Fruit fly (Drosophila melanogaster) whole organism, larva: Measurements from ENCODE around the gene Chrac-16.

Source experiments
- noc ChIP-seq: fragments of 200-800 bp; sonication (Bioruptor generic); optimal IDR thresholded peaks from 3 replicates; lab custom pipeline; 2019; ENCODE audit warnings: missing biosample characterization, mild to moderate bottlenecking, missing genetic modification characterization, moderate library complexity

The Chrac-16 gene

dm6 chrX:12017815-12018439 is at the start of gene Chrac-16:
TSS of gene Chrac-16 (minus strand) at chrX:12017961.
- TF ChIP-seq noc (tag; lab: Kevin White, UChicago), result no peak

- TF ChIP-seq noc (tag; lab: Kevin White, UChicago), result no peak
These were observed 41.7 kb upstream of the Chrac-16 start, which contains the start of gene Muc11A for dm6 chrX:12059495-12059894. TSS of gene Muc11A (plus strand) at chrX:12059795.

dm6 chrX:12056535-12056934 is 38.8 kb upstream of the Chrac-16 start, which contains the start of gene Uch-L5R:
TSS of gene Uch-L5R (minus strand) at chrX:12056635.
- TF ChIP-seq noc (tag; lab: Kevin White, UChicago), result no peak

- no peak for TF ChIP-seq noc (tag; lab: Kevin White, UChicago)
These were observed 32.5 kb upstream of the Chrac-16 start for dm6 chrX:12050292-12050691.

- no peak for TF ChIP-seq noc (tag; lab: Kevin White, UChicago)
These were observed 25.6 kb upstream of the Chrac-16 start, which contains the start of gene Ten-a for dm6 chrX:12043398-12043797. TSS of gene Ten-a (plus strand) at chrX:12043698.

- TF ChIP-seq noc (tag; lab: Kevin White, UChicago), result no peak
These were observed 17.4 kb upstream of the Chrac-16 start for dm6 chrX:12035207-12035606.

- TF ChIP-seq noc (tag; lab: Kevin White, UChicago), result no peak
These were observed 17.0 kb upstream of the Chrac-16 start for dm6 chrX:12034713-12035112.

- TF ChIP-seq noc (tag; lab: Kevin White, UChicago), result no peak
These were observed 14.4 kb upstream of the Chrac-16 start, which contains the start of gene Cyp318a1 for dm6 chrX:12032136-12032682. TSS of gene Cyp318a1 (plus strand) at chrX:12032632.

dm6 chrX:12031400-12031799 is 13.6 kb upstream of the Chrac-16 start, which contains the start of gene Cyp311a1:
TSS of gene Cyp311a1 (minus strand) at chrX:12031465.
- TF ChIP-seq noc (tag; lab: Kevin White, UChicago), result no peak

dm6 chrX:12028825-12029514 is 11.2 kb upstream of the Chrac-16 start, which contains the start of gene Usp7:
TSS of gene Usp7 (minus strand) at chrX:12029032.
- no peak for TF ChIP-seq noc (tag; lab: Kevin White, UChicago)

dm6 chrX:12021750-12022149 is 4.0 kb upstream of the Chrac-16 start:
- no peak for TF ChIP-seq noc (tag; lab: Kevin White, UChicago)

dm6 chrX:12020857-12021256 is 3.1 kb upstream of the Chrac-16 start, which contains the start of gene Tango4:
TSS of gene Tango4 (plus strand) at chrX:12021068.
- no peak for TF ChIP-seq noc (tag; lab: Kevin White, UChicago)

- no peak for TF ChIP-seq noc (tag; lab: Kevin White, UChicago)
These were observed 810 bp upstream of the Chrac-16 start, which contains the start of gene Lsm12a for dm6 chrX:12018440-12019101. TSS of gene Lsm12a (plus strand) at chrX:12018640.

- TF ChIP-seq noc (tag; lab: Kevin White, UChicago), result no peak
These were observed 2.9 kb downstream of the Chrac-16 start for dm6 chrX:12014800-12015389.

- no peak for TF ChIP-seq noc (tag; lab: Kevin White, UChicago)
These were observed 3.6 kb downstream of the Chrac-16 start for dm6 chrX:12014131-12014530.
